Fruit fly (Drosophila melanogaster) whole organism, embryonic: ENCODE measurements around the gene CG10365.
A peak's percentile ranks its signal among the peaks of the same experiment; 100 is the strongest.

Source experiments
- Adf1 ChIP-seq: fragments of 200-800 bp; sonication (Bioruptor generic); IDR thresholded peaks from 2 replicates; pipeline ENCODE4 v1.3.6; 2022; ENCODE audit warnings: missing biosample characterization, missing genetic modification characterization
- Antp ChIP-seq: fragments of 200-800 bp; sonication (Bioruptor generic); optimal IDR thresholded peaks from 3 replicates; lab custom pipeline; 2016; ENCODE audit warnings: missing biosample characterization, missing genetic modification characterization
- BEAF-32 ChIP-seq: fragments of 200-800 bp; sonication (Bioruptor generic); optimal IDR thresholded peaks from 3 replicates; lab custom pipeline; 2017; ENCODE audit warnings: missing biosample characterization, missing genetic modification characterization, mild to moderate bottlenecking, moderate library complexity, missing genetic modification reagents
- CG10543 ChIP-seq: fragments of 200-800 bp; sonication (Bioruptor generic); optimal IDR thresholded peaks from 3 replicates; lab custom pipeline; 2017; ENCODE audit warnings: missing biosample characterization, mild to moderate bottlenecking, missing genetic modification characterization, moderate library complexity
- CG11456 ChIP-seq: fragments of 200-800 bp; sonication (Bioruptor generic); IDR thresholded peaks from 3 replicates; pipeline ENCODE4 v1.3.6; 2022; ENCODE audit warnings: missing biosample characterization, missing genetic modification characterization
- CG11560 ChIP-seq: fragments of 200-800 bp; sonication (Bioruptor generic); IDR thresholded peaks from 3 replicates; pipeline ENCODE4 v1.3.6; 2022; ENCODE audit warnings: missing biosample characterization, missing genetic modification characterization
- CG11696 ChIP-seq: fragments of 200-800 bp; sonication (Bioruptor generic); IDR thresholded peaks from 2 replicates; pipeline ENCODE4 v1.3.6; 2022; ENCODE audit warnings: missing biosample characterization, missing genetic modification characterization
- CG12104 ChIP-seq: fragments of 200-800 bp; sonication (Bioruptor generic); optimal IDR thresholded peaks from 3 replicates; lab custom pipeline; 2016; ENCODE audit warnings: missing biosample characterization, missing genetic modification characterization
- CG13424 ChIP-seq: fragments of 200-800 bp; sonication (Bioruptor generic); optimal IDR thresholded peaks from 2 replicates; lab custom pipeline; 2019; ENCODE audit warnings: missing biosample characterization, mild to moderate bottlenecking, missing genetic modification characterization, moderate library complexity
- CG14014 ChIP-seq: fragments of 200-800 bp; sonication (Bioruptor generic); IDR thresholded peaks from 2 replicates; pipeline ENCODE4 v1.3.6; 2022; ENCODE audit warnings: missing biosample characterization, missing genetic modification characterization
- CG15011 ChIP-seq: fragments of 200-800 bp; sonication (Bioruptor generic); optimal IDR thresholded peaks from 3 replicates; lab custom pipeline; 2018; ENCODE audit warnings: missing biosample characterization, mild to moderate bottlenecking, missing genetic modification characterization
- CG15696 ChIP-seq: fragments of 200-800 bp; sonication (Bioruptor generic); optimal IDR thresholded peaks from 2 replicates; lab custom pipeline; 2019; ENCODE audit warnings: missing biosample characterization, mild to moderate bottlenecking, missing genetic modification characterization, moderate library complexity
- CG17361 ChIP-seq: fragments of 200-800 bp; sonication (Bioruptor generic); IDR thresholded peaks from 3 replicates; pipeline ENCODE4 v1.3.6; 2022; ENCODE audit warnings: missing biosample characterization, missing genetic modification characterization
- CG18599 ChIP-seq: fragments of 200-800 bp; sonication (Bioruptor generic); optimal IDR thresholded peaks from 3 replicates; lab custom pipeline; 2017; ENCODE audit warnings: missing biosample characterization, missing genetic modification characterization, mild to moderate bottlenecking, moderate library complexity, missing genetic modification reagents
- CG2129 ChIP-seq: fragments of 200-800 bp; sonication (Bioruptor generic); IDR thresholded peaks from 2 replicates; pipeline ENCODE4 v1.3.6; 2022; ENCODE audit warnings: missing biosample characterization, missing genetic modification characterization; ENCODE audit not compliant: partially characterized antibody
- CG3847 ChIP-seq: fragments of 200-800 bp; sonication (Bioruptor generic); IDR thresholded peaks from 2 replicates; pipeline ENCODE4 v1.3.6; 2022; ENCODE audit warnings: missing biosample characterization, missing genetic modification characterization
- CG5180 ChIP-seq: fragments of 200-800 bp; sonication (Bioruptor generic); optimal IDR thresholded peaks from 3 replicates; lab custom pipeline; 2017; ENCODE audit warnings: missing biosample characterization, missing genetic modification characterization, mild to moderate bottlenecking, moderate library complexity, missing genetic modification reagents
- CG8944 ChIP-seq: fragments of 200-800 bp; sonication (Bioruptor generic); optimal IDR thresholded peaks from 3 replicates; lab custom pipeline; 2016; ENCODE audit warnings: missing biosample characterization, missing genetic modification characterization
- D ChIP-seq, 2 experiments: fragments of 200-800 bp in 1 of 2; fragments of >200 bp in 1 of 2; sonication (Bioruptor generic) in 1 of 2; optimal IDR thresholded peaks; 2 replicates in 1 of 2; 3 replicates in 1 of 2; lab custom pipeline; 2017; ENCODE audit warnings: mild to moderate bottlenecking in 1 of 2, missing biosample characterization in 1 of 2, missing genetic modification characterization in 1 of 2, missing genetic modification reagents in 1 of 2
- Dad ChIP-seq: fragments of 200-800 bp; sonication (Bioruptor generic); optimal IDR thresholded peaks from 3 replicates; lab custom pipeline; 2016; ENCODE audit warnings: missing biosample characterization, missing genetic modification characterization
- HLHmδ ChIP-seq: fragments of 200-800 bp; sonication (Bioruptor generic); optimal IDR thresholded peaks from 2 replicates; lab custom pipeline; 2018; ENCODE audit warnings: missing biosample characterization, mild to moderate bottlenecking, missing genetic modification characterization, moderate library complexity
- MBD-R2 ChIP-seq: fragments of 200-800 bp; sonication (Bioruptor generic); IDR thresholded peaks from 2 replicates; pipeline ENCODE4 v1.3.6; 2022; ENCODE audit warnings: missing biosample characterization, missing genetic modification characterization
- NC2β ChIP-seq: fragments of 200-800 bp; sonication (Bioruptor generic); optimal IDR thresholded peaks from 2 replicates; lab custom pipeline; 2016; ENCODE audit warnings: missing biosample characterization, missing genetic modification characterization
- PHDP ChIP-seq: fragments of 200-800 bp; sonication (Bioruptor generic); optimal IDR thresholded peaks from 3 replicates; lab custom pipeline; 2018; ENCODE audit warnings: missing biosample characterization, mild to moderate bottlenecking, missing genetic modification characterization, moderate library complexity
- Poxn ChIP-seq: fragments of 200-800 bp; sonication (Bioruptor generic); IDR thresholded peaks from 2 replicates; pipeline ENCODE4 v1.3.6; 2022; ENCODE audit warnings: missing biosample characterization, missing genetic modification characterization
- Sox102F ChIP-seq: fragments of 200-800 bp; sonication (Bioruptor generic); optimal IDR thresholded peaks from 2 replicates; lab custom pipeline; 2018; ENCODE audit warnings: missing biosample characterization, mild to moderate bottlenecking, missing genetic modification characterization, moderate library complexity
- Sry-δ ChIP-seq: fragments of 200-800 bp; sonication (Bioruptor generic); optimal IDR thresholded peaks from 2 replicates; lab custom pipeline; 2016; ENCODE audit warnings: missing biosample characterization, missing genetic modification characterization
- Usf ChIP-seq: fragments of 200-800 bp; sonication (Bioruptor generic); optimal IDR thresholded peaks from 2 replicates; lab custom pipeline; 2017; ENCODE audit warnings: missing genotype, missing biosample characterization, missing genetic modification characterization
- Vsx1 ChIP-seq: fragments of 200-800 bp; sonication (Bioruptor generic); optimal IDR thresholded peaks from 2 replicates; lab custom pipeline; 2017; ENCODE audit warnings: missing biosample characterization, mild to moderate bottlenecking, missing genetic modification characterization, missing genetic modification reagents
- abd-A ChIP-seq: fragments of 200-800 bp; sonication (Bioruptor generic); optimal IDR thresholded peaks from 3 replicates; lab custom pipeline; 2019; ENCODE audit warnings: missing biosample characterization, mild to moderate bottlenecking, missing genetic modification characterization, moderate library complexity
- cwo ChIP-seq: fragments of 200-800 bp; sonication (Bioruptor generic); optimal IDR thresholded peaks from 3 replicates; lab custom pipeline; 2017; ENCODE audit warnings: missing biosample characterization, missing genetic modification characterization, mild to moderate bottlenecking, moderate library complexity, missing genetic modification reagents
- dimm ChIP-seq: fragments of 200-800 bp; sonication (Bioruptor generic); IDR thresholded peaks from 2 replicates; pipeline ENCODE4 v1.3.6; 2022; ENCODE audit warnings: missing biosample characterization, missing genetic modification characterization
- fru ChIP-seq: fragments of >200 bp; optimal IDR thresholded peaks from 2 replicates; lab custom pipeline; 2017
- fu2 ChIP-seq: fragments of 200-800 bp; sonication (Bioruptor generic); optimal IDR thresholded peaks from 2 replicates; lab custom pipeline; 2016; ENCODE audit warnings: missing biosample characterization, missing genetic modification characterization
- grau ChIP-seq: fragments of 200-800 bp; optimal IDR thresholded peaks from 3 replicates; lab custom pipeline; 2019; ENCODE audit warnings: missing biosample characterization, mild to moderate bottlenecking, missing genetic modification characterization, moderate library complexity
- h ChIP-seq: fragments of >200 bp; optimal IDR thresholded peaks from 2 replicates; lab custom pipeline; 2017
- ind ChIP-seq: fragments of 200-800 bp; sonication (Bioruptor generic); optimal IDR thresholded peaks from 3 replicates; lab custom pipeline; 2016; ENCODE audit warnings: missing biosample characterization, missing genetic modification characterization
- ken ChIP-seq: fragments of 200-800 bp; sonication (Bioruptor generic); IDR thresholded peaks from 3 replicates; pipeline ENCODE4 v1.3.6; 2022; ENCODE audit warnings: missing biosample characterization, missing genetic modification characterization
- lmd ChIP-seq: fragments of 200-800 bp; sonication (Bioruptor generic); IDR thresholded peaks from 2 replicates; pipeline ENCODE4 v1.3.6; 2022; ENCODE audit warnings: missing biosample characterization, missing genetic modification characterization
- luna ChIP-seq: fragments of 200-800 bp; sonication (Bioruptor generic); optimal IDR thresholded peaks from 2 replicates; lab custom pipeline; 2016; ENCODE audit warnings: missing biosample characterization, missing genetic modification characterization
- pita ChIP-seq: fragments of 200-800 bp; sonication (Bioruptor generic); optimal IDR thresholded peaks from 2 replicates; lab custom pipeline; 2017; ENCODE audit warnings: missing biosample characterization, mild to moderate bottlenecking, missing genetic modification characterization
- ranshi ChIP-seq: fragments of 200-800 bp; sonication (Bioruptor generic); IDR thresholded peaks from 2 replicates; pipeline ENCODE4 v1.3.6; 2022; ENCODE audit warnings: missing biosample characterization, missing genetic modification characterization
- rib ChIP-seq: fragments of 200-800 bp; sonication (Bioruptor generic); IDR thresholded peaks from 2 replicates; pipeline ENCODE4 v1.3.6; 2022; ENCODE audit warnings: missing biosample characterization, missing genetic modification characterization
- salm ChIP-seq: fragments of 200-800 bp; sonication (Bioruptor generic); optimal IDR thresholded peaks from 2 replicates; lab custom pipeline; 2018; ENCODE audit warnings: missing biosample characterization, mild to moderate bottlenecking, missing genetic modification characterization
- slp2 ChIP-seq: fragments of 200-800 bp; sonication (Bioruptor generic); optimal IDR thresholded peaks from 2 replicates; lab custom pipeline; 2016; ENCODE audit warnings: missing biosample characterization, missing genetic modification characterization
- sr ChIP-seq: fragments of 200-800 bp; sonication (Bioruptor generic); IDR thresholded peaks from 3 replicates; pipeline ENCODE4 v1.3.6; 2022; ENCODE audit warnings: missing biosample characterization, missing genetic modification characterization
- ssp ChIP-seq: fragments of 200-800 bp; sonication (Bioruptor generic); IDR thresholded peaks from 2 replicates; pipeline ENCODE4 v1.3.6; 2022; ENCODE audit warnings: missing biosample characterization, missing genetic modification characterization
- sug ChIP-seq: fragments of 200-800 bp; optimal IDR thresholded peaks from 2 replicates; lab custom pipeline; 2019; ENCODE audit warnings: missing biosample characterization, mild to moderate bottlenecking, missing genetic modification characterization, moderate library complexity
- tna ChIP-seq: fragments of 200-800 bp; sonication (Bioruptor generic); IDR thresholded peaks from 2 replicates; pipeline ENCODE4 v1.3.6; 2022; ENCODE audit warnings: missing biosample characterization, missing genetic modification characterization; ENCODE audit not compliant: partially characterized antibody
- zfh1 ChIP-seq: fragments of 200-800 bp; sonication (Bioruptor generic); IDR thresholded peaks from 3 replicates; pipeline ENCODE4 v1.3.6; 2022; ENCODE audit warnings: missing biosample characterization, missing genetic modification characterization

Gene CG10365

DNA sequence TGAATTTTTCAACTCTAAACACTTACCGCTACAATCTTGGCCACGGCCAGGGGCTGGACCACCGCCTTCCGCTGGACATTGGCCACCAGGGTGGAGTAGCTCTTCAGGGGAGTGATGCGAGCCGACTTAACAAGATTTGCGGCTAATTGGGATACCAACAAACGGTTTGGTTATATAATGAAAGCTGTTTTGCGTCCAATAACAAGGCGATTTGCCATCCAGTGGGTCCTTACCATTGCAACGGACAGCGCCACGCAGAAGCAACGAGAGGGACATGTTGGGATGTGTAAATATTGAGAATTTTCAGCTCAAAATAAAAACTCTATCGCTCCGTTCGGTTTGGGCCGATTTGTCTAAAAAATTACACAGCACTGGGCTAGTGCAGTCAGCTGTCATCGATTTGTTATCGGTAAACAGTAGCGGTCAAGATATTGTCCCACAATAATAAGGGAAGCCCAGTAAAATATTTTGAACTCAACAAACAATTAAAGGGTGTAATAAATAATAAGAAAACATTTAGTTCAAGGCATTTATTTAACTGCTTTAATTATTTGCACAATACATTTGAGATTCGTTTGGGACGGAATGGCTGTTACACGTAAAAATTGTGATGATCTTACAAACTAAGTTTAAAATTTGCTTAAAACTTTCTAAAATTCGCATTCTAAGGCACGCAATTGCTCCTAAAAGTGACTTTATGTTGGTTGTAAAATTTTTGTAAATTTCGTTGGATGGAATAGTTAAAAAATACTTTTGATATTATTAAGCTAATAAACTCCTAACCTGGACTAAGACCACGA is 37.3 kb downstream of the CG10365 start, which contains the start of gene SdhD (continued):
- TF ChIP-seq CG2129 (GFP tag; lab: Robert Waterston, UW) = no peak
- TF ChIP-seq lmd = no peak
- no peak for TF ChIP-seq CG8944
- TF ChIP-seq HLHmδ (GFP tag; lab: Kevin White, UChicago) = no peak
- TF ChIP-seq CG15011 (GFP tag; lab: Kevin White, UChicago) = no peak
- no peak for TF ChIP-seq CG11456 (GFP tag; lab: Robert Waterston, UW)
- no peak for TF ChIP-seq Adf1 (GFP tag; lab: Robert Waterston, UW)
- peak; percentile 33; the same call in 1 of the 2 replicates for TF ChIP-seq ranshi
- no peak for TF ChIP-seq abd-A
- no peak for TF ChIP-seq ken (GFP tag; lab: Robert Waterston, UW)
- no peak for TF ChIP-seq luna (GFP tag; lab: Kevin White, UChicago)
- peak; percentile 48 for TF ChIP-seq Sry-δ (GFP tag; lab: Kevin White, UChicago)
- no peak for TF ChIP-seq CG5180
- no peak for TF ChIP-seq dimm
- TF ChIP-seq h (lab: Kevin White, UChicago) = no peak
- no peak for TF ChIP-seq CG11696 (GFP tag; lab: Robert Waterston, UW)
- peak; percentile 48 for TF ChIP-seq BEAF-32 (GFP tag; lab: Kevin White, UChicago)
- TF ChIP-seq MBD-R2 = peak; percentile 93
- no peak for TF ChIP-seq salm (tag; lab: Kevin White, UChicago)
- TF ChIP-seq CG11560 = no peak
- no peak for TF ChIP-seq zfh1 (GFP tag; lab: Robert Waterston, UW)
- TF ChIP-seq tna (GFP tag; lab: Robert Waterston, UW) = peak; percentile 49
- no peak for TF ChIP-seq fu2
- peak; percentile 18 for TF ChIP-seq sug (tag; lab: Kevin White, UChicago)
- TF ChIP-seq NC2β (GFP tag; lab: Kevin White, UChicago) = peak; percentile 29
- TF ChIP-seq ssp (GFP tag; lab: Robert Waterston, UW) = no peak
- no peak for TF ChIP-seq CG12104 (GFP tag; lab: Kevin White, UChicago)
- no peak for TF ChIP-seq Poxn
- TF ChIP-seq pita = no peak
- TF ChIP-seq Vsx1 (GFP tag; lab: Kevin White, UChicago) = peak; percentile 46
- TF ChIP-seq Usf (GFP tag; lab: Kevin White, UChicago) = no peak
- TF ChIP-seq sr = no peak
- TF ChIP-seq slp2 (GFP tag; lab: Kevin White, UChicago) = no peak
- TF ChIP-seq PHDP = peak; percentile 22
- TF ChIP-seq Antp (GFP tag; lab: Kevin White, UChicago) = no peak
- TF ChIP-seq D (optimal IDR thresholded peaks at IDR 0.05; lab: Kevin White, UChicago) = no peak
- TF ChIP-seq D (GFP tag; optimal IDR thresholded peaks at IDR 0.05; lab: Kevin White, UChicago) = no peak
- TF ChIP-seq rib (GFP tag; lab: Robert Waterston, UW) = no peak
- TF ChIP-seq Dad (GFP tag; lab: Kevin White, UChicago) = no peak
- peak; percentile 37 for TF ChIP-seq CG18599 (GFP tag; lab: Kevin White, UChicago)
- no peak for TF ChIP-seq cwo
- TF ChIP-seq grau (tag; lab: Kevin White, UChicago) = peak; percentile 10
- TF ChIP-seq CG14014 (GFP tag; lab: Robert Waterston, UW) = peak; percentile 7; the same call in 1 of the 2 replicates
- TF ChIP-seq CG17361 (GFP tag; lab: Robert Waterston, UW) = no peak
- TF ChIP-seq CG10543 (GFP tag; lab: Kevin White, UChicago) = no peak
- TF ChIP-seq CG13424 = no peak
- TF ChIP-seq Sox102F = no peak
- TF ChIP-seq CG15696 (tag; lab: Kevin White, UChicago) = no peak
- TF ChIP-seq CG3847 = 0 out of 2 replicates have a peak, but pooled peaks have one; percentile 25
- TF ChIP-seq ind (GFP tag; lab: Kevin White, UChicago) = peak; percentile 6
- TF ChIP-seq fru = no peak
